Worm (Caenorhabditis elegans): ENCODE measurements around the gene srh-237.

Gene srh-237

DNA sequence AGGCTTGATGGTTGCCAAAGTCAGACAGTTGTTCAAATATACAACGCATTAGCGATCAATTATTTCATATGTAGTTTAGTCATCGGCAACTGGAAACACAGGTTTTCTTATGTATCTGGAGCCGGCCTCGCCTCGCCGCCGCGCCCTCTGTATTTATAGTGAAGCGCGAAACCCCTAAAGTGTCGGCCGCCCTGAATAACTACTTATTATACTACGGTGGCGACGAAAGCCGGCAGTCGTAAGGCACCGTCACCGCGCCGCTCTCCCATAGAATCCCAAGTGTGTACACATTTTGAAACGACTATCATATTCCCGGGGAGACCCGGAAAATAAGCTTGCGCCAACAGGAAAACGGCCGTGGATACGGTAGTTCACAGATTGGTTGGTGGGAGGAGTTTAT is 4.4 kb downstream of the srh-237 start:
- TF ChIP-seq R02D3.7 (tag; optimal IDR thresholded peaks at IDR 0.05) (no peak), skn-1 (tag; optimal IDR thresholded peaks at IDR 0.05) (no peak), elt-1 (tag; optimal IDR thresholded peaks at IDR 0.05) (no peak), ceh-28 (tag; optimal IDR thresholded peaks at IDR 0.05) (no peak), elt-2 (tag; optimal IDR thresholded peaks at IDR 0.05) (no peak), nhr-11 (tag; optimal IDR thresholded peaks at IDR 0.05) (no peak), mdl-1 (tag; optimal IDR thresholded peaks at IDR 0.05) (no peak)

DNA sequence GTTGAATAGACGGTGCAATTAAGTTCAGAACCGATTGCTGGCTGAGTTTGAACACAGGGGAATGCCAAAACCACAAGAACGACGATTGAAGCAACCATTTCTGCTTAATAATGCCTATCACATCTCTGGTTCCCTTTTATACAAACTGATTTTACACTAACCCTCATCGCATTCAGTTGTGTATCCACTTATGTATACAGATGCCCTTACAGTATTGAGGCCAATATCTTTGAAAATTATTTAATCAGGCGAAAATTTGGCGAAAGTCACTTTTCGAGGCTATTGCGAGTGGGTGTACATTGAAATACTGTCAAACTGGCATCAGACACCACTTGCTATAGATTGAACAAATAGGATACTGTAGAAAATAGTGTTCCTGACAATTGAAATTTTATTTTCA is 8.5 kb downstream of the srh-237 start, which contains the start of the genes ZK218.3 and ZK218.4:
Gene ZK218.3 (minus strand): TSS at position 101 of the 400 bp plus-strand sequence.
Gene ZK218.4 (plus strand): TSS at position 186 of the 400 bp plus-strand sequence.
- TF ChIP-seq nhr-76 (tag; optimal IDR thresholded peaks at IDR 0.05) (no peak), nhr-11 (tag; optimal IDR thresholded peaks at IDR 0.05) (no peak), ceh-82 (tag; optimal IDR thresholded peaks at IDR 0.05) (no peak), ama-1 (optimal IDR thresholded peaks at IDR 0.05) (no peak), nhr-237 (tag; optimal IDR thresholded peaks at IDR 0.05) (no peak), egl-27 (tag; optimal IDR thresholded peaks at IDR 0.05) (no peak), fkh-10 (GFP tag; optimal IDR thresholded peaks at IDR 0.05) (no peak), aly-2 (tag; optimal IDR thresholded peaks at IDR 0.05) (no peak), eor-1 (tag; optimal IDR thresholded peaks at IDR 0.05) (no peak), ceh-28 (tag; optimal IDR thresholded peaks at IDR 0.05) (no peak), daf-12 (tag; optimal IDR thresholded peaks at IDR 0.05) (no peak), unc-62 (GFP tag; optimal IDR thresholded peaks at IDR 0.05) (no peak), skn-1 (tag; optimal IDR thresholded peaks at IDR 0.05) (no peak)

ce11 chrV:17100829-17101228 is 10.7 kb downstream of the srh-237 start, which contains the start of gene ZK218.5:
Gene ZK218.5 (plus strand): TSS chrV:17101129.
- no peak for TF ChIP-seq lin-15B (tag; optimal IDR thresholded peaks at IDR 0.05)
- no peak for TF ChIP-seq ama-1 (optimal IDR thresholded peaks at IDR 0.05)
- no peak for TF ChIP-seq mdl-1 (tag; optimal IDR thresholded peaks at IDR 0.05)
- TF ChIP-seq nhr-12 (tag; optimal IDR thresholded peaks at IDR 0.05), result no peak
- no peak for TF ChIP-seq eor-1 (tag; optimal IDR thresholded peaks at IDR 0.05)
- no peak for TF ChIP-seq nfya-1 (tag; optimal IDR thresholded peaks at IDR 0.05; ENCODE audit: insufficient read depth)
- TF ChIP-seq nhr-76 (tag; optimal IDR thresholded peaks at IDR 0.05), result no peak
- TF ChIP-seq ceh-28 (tag; optimal IDR thresholded peaks at IDR 0.05), result no peak
- no peak for TF ChIP-seq hmg-11 (tag; optimal IDR thresholded peaks at IDR 0.05)
- TF ChIP-seq ceh-9 (tag; optimal IDR thresholded peaks at IDR 0.05), result no peak
- TF ChIP-seq mml-1 (tag; optimal IDR thresholded peaks at IDR 0.05), result no peak
- no peak for TF ChIP-seq nhr-11 (tag; optimal IDR thresholded peaks at IDR 0.05)
- TF ChIP-seq ztf-4 (tag; optimal IDR thresholded peaks at IDR 0.05), result no peak
- no peak for TF ChIP-seq nhr-67 (tag; optimal IDR thresholded peaks at IDR 0.05)
- TF ChIP-seq jun-1 (tag; optimal IDR thresholded peaks at IDR 0.05), result no peak
- no peak for TF ChIP-seq nhr-25 (tag; optimal IDR thresholded peaks at IDR 0.05)
- no peak for TF ChIP-seq ztf-11 (tag; optimal IDR thresholded peaks at IDR 0.05)
- no peak for TF ChIP-seq daf-12 (tag; optimal IDR thresholded peaks at IDR 0.05)

DNA sequence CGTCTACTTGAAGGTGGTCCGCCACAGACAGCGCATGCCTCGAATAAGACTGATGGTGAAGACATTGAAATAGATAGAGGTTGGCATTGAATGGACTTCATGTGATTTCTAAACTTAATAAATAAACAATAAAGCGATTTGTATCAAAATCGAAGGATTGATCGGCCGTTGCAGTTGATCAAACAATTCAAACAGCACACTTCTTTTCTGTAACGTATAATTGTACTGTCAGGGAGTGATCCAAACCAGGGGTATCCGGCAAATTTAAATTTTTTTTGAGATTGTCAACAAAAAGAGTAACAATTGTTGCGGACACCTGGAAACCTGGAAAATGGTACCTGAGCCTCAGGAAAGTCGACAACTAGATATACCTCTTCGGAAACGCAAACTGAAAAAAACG is 14.3 kb downstream of the srh-237 start, which contains the start of gene nhr-248:
Gene nhr-248 (minus strand): TSS at position 101 of the 400 bp plus-strand sequence.
- TF ChIP-seq nhr-11 (tag; optimal IDR thresholded peaks at IDR 0.05), result no peak
- TF ChIP-seq pha-4 (tag; optimal IDR thresholded peaks at IDR 0.05), result no peak
- TF ChIP-seq aly-2 (tag; optimal IDR thresholded peaks at IDR 0.05), result no peak
- TF ChIP-seq nhr-76 (tag; optimal IDR thresholded peaks at IDR 0.05), result no peak
- TF ChIP-seq nfya-1 (tag; optimal IDR thresholded peaks at IDR 0.05; ENCODE audit: insufficient read depth), result no peak
- no peak for TF ChIP-seq lsy-12 (tag; optimal IDR thresholded peaks at IDR 0.05)
- no peak for TF ChIP-seq elt-3 (tag; optimal IDR thresholded peaks at IDR 0.05)
- TF ChIP-seq ama-1 (optimal IDR thresholded peaks at IDR 0.05), result no peak
- no peak for TF ChIP-seq mdl-1 (tag; optimal IDR thresholded peaks at IDR 0.05)
- TF ChIP-seq nhr-12 (tag; optimal IDR thresholded peaks at IDR 0.05), result no peak
- TF ChIP-seq fkh-10 (GFP tag; optimal IDR thresholded peaks at IDR 0.05), result no peak

ce11 chrV:17105483-17105882 is 15.3 kb downstream of the srh-237 start, which contains the start of gene ZK218.7:
Gene ZK218.7 (plus strand): TSS chrV:17105783.
- no peak for TF ChIP-seq nfya-1 (tag; optimal IDR thresholded peaks at IDR 0.05; ENCODE audit: insufficient read depth)

DNA sequence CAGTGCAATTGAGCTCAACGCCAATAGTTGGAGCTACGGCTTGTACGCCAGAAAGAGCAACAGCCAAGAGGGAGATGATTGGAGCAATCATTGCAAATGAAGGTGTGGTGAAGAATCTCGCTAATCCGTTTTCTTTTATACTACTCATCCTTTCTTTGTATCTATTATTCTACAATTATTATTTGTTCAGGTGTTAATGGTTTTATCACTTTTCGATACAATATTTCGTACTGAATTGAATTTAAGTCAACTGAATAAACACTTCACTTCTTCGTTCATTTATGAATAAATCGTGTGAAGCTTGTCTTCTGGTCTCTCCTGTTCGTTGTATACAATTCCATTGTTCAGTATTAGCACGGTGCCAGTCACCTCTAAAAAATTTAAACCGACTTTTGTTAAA is 18.1 kb downstream of the srh-237 start, which contains the start of gene ZK218.11:
Gene ZK218.11 (minus strand): TSS at position 101 of the 400 bp plus-strand sequence.
- TF ChIP-seq nhr-23 (tag; optimal IDR thresholded peaks at IDR 0.05) (no peak), unc-39 (tag; optimal IDR thresholded peaks at IDR 0.05) (no peak), nhr-237 (tag; optimal IDR thresholded peaks at IDR 0.05) (no peak), nhr-11 (tag; optimal IDR thresholded peaks at IDR 0.05) (no peak), pqm-1 (tag; optimal IDR thresholded peaks at IDR 0.05) (no peak), elt-2 (tag; optimal IDR thresholded peaks at IDR 0.05) (no peak)

Measured in whole organism, L3 larva.